Fruit fly (Drosophila melanogaster): ENCODE results near the gene RpL36A.

The RpL36A gene

dm6 chr2L:8042645-8043281 lies at the start of gene RpL36A:
RpL36A (minus strand) TSS chr2L:8042909.
- TF ChIP-seq Myc (optimal IDR thresholded peaks at IDR 0.05) (no peak), psq (optimal IDR thresholded peaks at IDR 0.05) (no peak)

DNA sequence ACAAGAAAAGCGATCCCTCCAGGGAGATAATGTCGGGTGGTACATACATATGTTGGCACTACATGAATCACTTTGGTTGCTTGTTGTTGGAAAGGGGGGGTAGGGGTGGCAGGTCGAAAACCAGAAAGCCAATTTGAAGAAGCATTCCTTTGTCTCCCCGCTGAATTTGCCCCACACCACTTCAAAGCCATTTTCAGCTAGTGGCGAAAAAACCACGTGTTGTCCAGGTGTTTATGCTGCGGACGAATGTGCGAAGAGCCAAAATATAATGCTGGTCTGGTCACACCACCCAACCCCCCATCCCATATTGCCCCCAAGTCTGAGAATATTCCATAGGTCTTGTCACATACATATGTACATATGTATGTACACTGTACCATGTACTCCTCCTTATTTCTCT lies 49.2 kb upstream of the RpL36A start:
- TF ChIP-seq psq (optimal IDR thresholded peaks at IDR 0.05) (no peak), Sin3A (optimal IDR thresholded peaks at IDR 0.05) (no peak), Myc (optimal IDR thresholded peaks at IDR 0.05) (no peak), ttk (optimal IDR thresholded peaks at IDR 0.05) (no peak), insv (optimal IDR thresholded peaks at IDR 0.05) (no peak), h (optimal IDR thresholded peaks at IDR 0.05) (no peak)

dm6 chr2L:8091429-8091828 lies 48.7 kb upstream of the RpL36A start:
- TF ChIP-seq h (optimal IDR thresholded peaks at IDR 0.05) (no peak), insv (optimal IDR thresholded peaks at IDR 0.05) (no peak), ttk (optimal IDR thresholded peaks at IDR 0.05) (no peak), Myc (optimal IDR thresholded peaks at IDR 0.05) (no peak), Sin3A (optimal IDR thresholded peaks at IDR 0.05) (no peak), psq (optimal IDR thresholded peaks at IDR 0.05) (no peak)

DNA sequence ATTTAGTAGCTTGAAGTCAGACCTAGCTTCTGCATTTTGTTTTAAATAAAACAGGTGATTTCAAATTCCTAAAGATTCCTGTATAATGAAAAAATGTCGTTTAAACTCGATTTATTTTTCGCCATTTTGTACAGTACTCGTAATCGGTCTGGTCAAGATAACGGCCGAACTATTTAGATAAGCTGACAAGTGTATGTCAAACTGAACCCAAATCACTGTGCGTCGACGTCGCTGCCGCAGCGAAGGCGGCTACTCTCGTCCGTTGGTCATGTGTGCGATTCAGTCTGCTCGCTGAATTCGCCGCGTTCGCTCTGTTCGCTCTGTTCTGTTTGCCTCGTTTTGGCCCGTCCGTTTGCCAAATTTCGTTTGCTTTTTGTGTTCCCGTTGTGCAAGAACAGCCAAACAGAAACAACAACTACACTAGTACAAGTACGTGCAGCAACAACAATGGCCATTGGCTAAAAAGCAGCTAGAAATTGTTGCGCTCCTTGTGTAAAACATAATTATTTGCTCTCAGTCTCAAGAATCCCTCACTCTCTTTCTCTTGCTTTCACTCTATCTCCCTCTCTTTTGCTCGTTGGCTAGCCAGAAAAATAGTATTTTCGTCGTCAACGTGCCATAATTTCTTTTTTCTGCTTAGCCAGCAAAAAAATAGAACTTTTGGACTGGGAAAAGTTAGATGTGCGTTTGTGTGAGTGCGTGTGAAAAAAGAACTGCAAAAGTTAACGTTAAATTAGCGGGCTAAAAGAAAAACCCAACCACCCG lies 45.5 kb upstream of the RpL36A start:
- TF ChIP-seq ttk (optimal IDR thresholded peaks at IDR 0.05) (no peak), h (optimal IDR thresholded peaks at IDR 0.05) (no peak), Myc (optimal IDR thresholded peaks at IDR 0.05) (no peak), psq (optimal IDR thresholded peaks at IDR 0.05) (no peak), insv (optimal IDR thresholded peaks at IDR 0.05) (no peak), Sin3A (optimal IDR thresholded peaks at IDR 0.05) (no peak)

DNA sequence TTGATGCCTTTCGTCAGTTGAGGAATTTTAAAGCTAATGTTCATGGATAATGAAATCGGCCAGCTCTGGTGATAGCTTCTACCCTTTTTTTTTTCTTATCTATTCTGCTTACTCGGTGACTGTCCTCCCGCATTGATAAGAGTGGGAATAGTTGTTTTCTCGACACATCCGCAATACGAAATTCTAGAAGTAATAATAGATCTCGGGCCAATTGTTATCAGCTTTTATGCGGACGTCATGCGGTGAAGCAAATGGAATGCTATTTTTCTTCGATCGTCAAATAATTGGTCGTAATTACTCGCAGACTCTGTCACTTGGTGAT lies 44.7 kb upstream of the RpL36A start:
- TF ChIP-seq psq (optimal IDR thresholded peaks at IDR 0.05) (no peak), Myc (optimal IDR thresholded peaks at IDR 0.05) (no peak), insv (optimal IDR thresholded peaks at IDR 0.05) (no peak), ttk (optimal IDR thresholded peaks at IDR 0.05) (no peak), h (optimal IDR thresholded peaks at IDR 0.05) (no peak), Sin3A (optimal IDR thresholded peaks at IDR 0.05) (no peak)

DNA sequence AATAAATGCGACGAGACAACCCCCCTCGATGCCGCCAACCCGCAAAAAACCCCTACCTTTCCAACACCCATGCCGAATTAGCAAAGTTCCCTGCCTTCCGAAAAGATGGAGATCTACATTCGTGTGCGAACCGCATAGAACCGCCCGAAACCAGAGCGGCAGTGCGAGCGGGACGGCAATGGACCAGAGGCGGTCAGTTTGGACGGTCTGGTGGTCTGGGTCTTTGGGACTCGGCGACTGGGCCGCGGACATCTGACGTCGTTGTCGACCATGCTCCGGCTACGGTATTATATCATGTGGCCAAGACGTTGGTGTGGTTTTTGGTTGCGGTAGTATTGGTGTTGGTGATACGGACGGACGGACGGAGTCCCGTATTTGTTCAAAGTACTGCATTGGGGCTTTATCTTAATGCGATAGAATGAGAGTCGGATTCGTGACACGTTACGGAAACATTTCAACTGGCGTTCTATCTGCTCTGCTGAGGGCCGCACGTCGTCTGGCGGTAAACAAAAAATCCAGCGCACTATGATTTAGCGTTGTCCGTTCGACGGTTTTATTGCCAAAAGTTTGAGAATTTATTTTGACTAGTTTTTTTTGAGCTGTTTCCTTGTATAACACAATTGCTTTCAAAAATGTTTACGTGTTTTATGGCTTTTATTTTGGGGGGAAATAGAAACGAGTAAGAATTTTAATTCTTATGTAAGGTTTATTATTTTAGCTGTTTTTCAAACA lies 44.2 kb upstream of the RpL36A start:
- TF ChIP-seq psq (optimal IDR thresholded peaks at IDR 0.05) (no peak), Myc (optimal IDR thresholded peaks at IDR 0.05) (no peak), insv (optimal IDR thresholded peaks at IDR 0.05) (no peak), h (optimal IDR thresholded peaks at IDR 0.05) (no peak)

- TF ChIP-seq insv (optimal IDR thresholded peaks at IDR 0.05), result no peak
- no peak for TF ChIP-seq psq (optimal IDR thresholded peaks at IDR 0.05)
- TF ChIP-seq ttk (optimal IDR thresholded peaks at IDR 0.05), result no peak
- TF ChIP-seq Sin3A (optimal IDR thresholded peaks at IDR 0.05), result no peak
- TF ChIP-seq h (optimal IDR thresholded peaks at IDR 0.05), result no peak
- TF ChIP-seq Myc (optimal IDR thresholded peaks at IDR 0.05), result no peak
These were observed 42.9 kb upstream of the RpL36A start for dm6 chr2L:8085466-8086164.

DNA sequence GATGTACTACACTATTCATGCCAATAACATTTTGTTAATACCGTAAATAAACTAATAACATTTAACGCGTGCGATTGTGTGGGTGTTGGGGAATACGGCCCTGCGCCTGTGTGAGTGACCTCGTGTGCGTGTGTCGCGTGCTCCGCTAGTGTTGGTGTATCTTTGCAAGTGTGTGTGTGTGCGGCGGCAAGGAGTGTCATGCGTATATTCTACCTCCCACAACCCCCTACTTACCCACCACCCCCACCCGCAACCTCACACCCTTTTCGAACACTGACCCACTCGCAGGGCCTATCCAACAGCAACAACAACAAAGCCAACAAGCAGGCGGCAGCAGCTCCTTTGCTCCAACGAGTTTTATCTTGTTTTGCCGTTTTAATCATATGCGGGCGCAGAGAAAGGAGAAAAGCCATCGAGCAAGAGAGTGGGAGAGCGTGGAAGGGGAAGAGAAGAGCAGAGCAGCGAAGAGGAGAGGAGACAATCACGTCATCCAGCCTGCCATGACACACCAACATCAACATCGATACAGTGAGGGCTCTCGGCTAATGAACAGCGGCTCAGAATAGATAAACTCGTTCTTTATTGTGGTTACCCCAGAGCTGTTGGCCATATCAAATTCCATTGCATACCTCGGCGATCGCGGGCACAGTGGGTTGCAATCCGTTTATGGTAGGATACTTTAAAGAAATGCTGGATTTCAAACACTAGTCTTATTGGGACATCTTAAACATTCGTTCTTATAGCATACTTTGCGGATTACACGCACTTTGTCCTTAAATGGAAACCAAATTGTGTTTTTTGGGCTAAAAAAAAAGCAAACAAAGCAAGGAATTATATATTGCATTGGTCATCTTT lies 41.9 kb upstream of the RpL36A start:
- TF ChIP-seq Myc (optimal IDR thresholded peaks at IDR 0.05), result no peak
- no peak for TF ChIP-seq insv (optimal IDR thresholded peaks at IDR 0.05)
- no peak for TF ChIP-seq ttk (optimal IDR thresholded peaks at IDR 0.05)
- TF ChIP-seq psq (optimal IDR thresholded peaks at IDR 0.05), result no peak
- TF ChIP-seq Sin3A (optimal IDR thresholded peaks at IDR 0.05), result no peak
- TF ChIP-seq h (optimal IDR thresholded peaks at IDR 0.05), result no peak

DNA sequence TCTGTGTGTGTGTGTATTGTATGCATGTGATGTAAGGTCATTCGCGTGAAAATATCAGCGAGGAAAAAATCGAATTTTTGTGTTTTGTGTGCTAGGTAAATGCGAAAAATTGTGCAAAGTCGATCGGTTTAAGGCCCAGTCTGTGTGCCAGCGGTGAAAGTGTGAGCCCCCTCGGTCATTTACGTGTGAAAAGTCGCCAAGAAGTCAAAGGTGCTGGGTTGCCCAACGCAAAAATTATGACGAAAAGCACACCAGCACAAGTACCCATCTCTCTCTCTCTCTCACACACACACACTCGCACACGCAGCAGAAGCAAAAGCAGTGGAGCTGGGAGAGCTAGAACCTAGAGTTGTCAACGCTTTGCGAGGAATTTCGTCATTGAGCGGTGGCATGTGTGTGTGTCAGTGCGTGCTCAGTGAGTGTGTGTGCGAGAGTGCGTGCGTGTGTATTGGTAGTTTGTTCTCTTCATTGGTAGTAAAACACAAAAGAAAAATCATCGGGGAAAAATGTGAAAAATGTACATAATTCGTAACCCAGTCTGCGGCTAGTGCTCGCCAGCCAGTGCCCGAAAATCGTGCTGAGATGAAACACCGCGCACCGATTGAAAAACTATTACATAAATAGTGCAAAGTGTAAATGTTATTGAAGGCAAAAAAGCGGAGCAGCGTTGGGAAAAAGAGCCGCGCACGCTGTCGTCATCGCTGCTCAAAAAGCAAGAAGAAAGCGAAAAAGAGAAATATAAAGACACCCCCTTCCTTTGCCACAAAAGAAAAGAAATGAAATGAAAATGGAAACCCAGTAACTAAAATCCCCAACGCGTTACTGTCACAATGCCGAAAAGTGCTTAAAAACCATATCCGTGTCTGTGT lies 41.0 kb upstream of the RpL36A start:
- TF ChIP-seq insv (optimal IDR thresholded peaks at IDR 0.05) (no peak), ttk (optimal IDR thresholded peaks at IDR 0.05) (no peak), Sin3A (optimal IDR thresholded peaks at IDR 0.05) (no peak), h (optimal IDR thresholded peaks at IDR 0.05) (no peak), Myc (optimal IDR thresholded peaks at IDR 0.05) (no peak), psq (optimal IDR thresholded peaks at IDR 0.05) (no peak)

- TF ChIP-seq psq (optimal IDR thresholded peaks at IDR 0.05), result no peak
- TF ChIP-seq insv (optimal IDR thresholded peaks at IDR 0.05), result no peak
- TF ChIP-seq Myc (optimal IDR thresholded peaks at IDR 0.05), result no peak
- TF ChIP-seq Sin3A (optimal IDR thresholded peaks at IDR 0.05), result no peak
- TF ChIP-seq ttk (optimal IDR thresholded peaks at IDR 0.05), result no peak
- TF ChIP-seq h (optimal IDR thresholded peaks at IDR 0.05), result no peak
These were observed 40.5 kb upstream of the RpL36A start, which contains the start of gene Bsg for dm6 chr2L:8083413-8083426. Bsg (plus strand) TSS chr2L:8083420.
